Fruit fly (Drosophila melanogaster) whole organism, adult: ENCODE data around the gene NimB4.

Experiments
- CG11617 ChIP-seq: fragments of 200-800 bp; sonication (Bioruptor generic); optimal IDR thresholded peaks from 2 replicates; lab custom pipeline; 2017; ENCODE audit warnings: mild to moderate bottlenecking, missing biosample characterization, missing genetic modification reagents, missing genetic modification characterization
- CG12768 ChIP-seq: fragments of 200-800 bp; sonication (Bioruptor generic); optimal IDR thresholded peaks from 2 replicates; lab custom pipeline; 2017; ENCODE audit warnings: missing biosample characterization, missing genetic modification characterization, mild to moderate bottlenecking, moderate library complexity, missing genetic modification reagents

- TF ChIP-seq CG11617 (GFP tag; lab: Kevin White, UChicago) (no peak), CG12768 (no peak)
Observed at dm6 chr2L:13931318-13931717, 38.5 kb downstream of the NimB4 start, which contains the start of gene CG42711.
